Fruit fly (Drosophila melanogaster) whole organism, pupa: ENCODE measurements around the gene Dr.
A peak's percentile ranks its signal among the peaks of the same experiment; 100 is the strongest.

ENCODE experiments used
- CG10348 ChIP-seq: fragments of 200-800 bp; sonication (Bioruptor generic); IDR thresholded peaks from 2 replicates; pipeline ENCODE4 v1.3.6; 2022; ENCODE audit warnings: missing biosample characterization, missing genetic modification characterization
- CG12605 ChIP-seq: fragments of 200-800 bp; sonication (Bioruptor generic); IDR thresholded peaks from 2 replicates; pipeline ENCODE4 v1.3.6; 2022; ENCODE audit warnings: missing biosample characterization, missing genetic modification characterization
- CG13204 ChIP-seq: fragments of 200-800 bp; sonication (Bioruptor generic); optimal IDR thresholded peaks from 2 replicates; lab custom pipeline; 2018; ENCODE audit warnings: missing biosample characterization, mild to moderate bottlenecking, missing genetic modification characterization, moderate library complexity
- CG14655 ChIP-seq: fragments of 200-800 bp; sonication (Bioruptor generic); optimal IDR thresholded peaks from 3 replicates; lab custom pipeline; 2017; ENCODE audit warnings: mild to moderate bottlenecking, missing biosample characterization, missing genetic modification reagents, missing genetic modification characterization
- CG15710 ChIP-seq: fragments of 200-800 bp; sonication (Bioruptor generic); optimal IDR thresholded peaks from 2 replicates; lab custom pipeline; 2018; ENCODE audit warnings: missing biosample characterization, mild to moderate bottlenecking, missing genetic modification characterization, moderate library complexity
- CG17806 ChIP-seq: fragments of 200-800 bp; sonication (Bioruptor generic); optimal IDR thresholded peaks from 2 replicates; lab custom pipeline; 2018; ENCODE audit warnings: missing biosample characterization, mild to moderate bottlenecking, missing genetic modification characterization, moderate library complexity
- CG32121 ChIP-seq: fragments of 200-800 bp; sonication (Bioruptor generic); IDR thresholded peaks from 2 replicates; pipeline ENCODE4 v1.3.6; 2022; ENCODE audit warnings: missing biosample characterization, missing genetic modification characterization
- CG34367 ChIP-seq: fragments of 200-800 bp; sonication (Bioruptor generic); optimal IDR thresholded peaks from 2 replicates; lab custom pipeline; 2018; ENCODE audit warnings: missing biosample characterization, mild to moderate bottlenecking, missing genetic modification characterization
- CG4496 ChIP-seq: fragments of 200-800 bp; sonication (Bioruptor generic); IDR thresholded peaks from 3 replicates; pipeline ENCODE4 v1.3.6; 2022; ENCODE audit warnings: missing biosample characterization, missing genetic modification characterization
- CG8159 ChIP-seq: fragments of 200-800 bp; sonication (Bioruptor generic); optimal IDR thresholded peaks from 3 replicates; lab custom pipeline; 2018; ENCODE audit warnings: missing biosample characterization, mild to moderate bottlenecking, missing genetic modification characterization, moderate library complexity
- CG8301 ChIP-seq: fragments of 200-800 bp; sonication (Bioruptor generic); optimal IDR thresholded peaks from 2 replicates; lab custom pipeline; 2018; ENCODE audit warnings: missing biosample characterization, mild to moderate bottlenecking, missing genetic modification characterization
- CG9948 ChIP-seq: fragments of 200-800 bp; sonication (Bioruptor generic); optimal IDR thresholded peaks from 2 replicates; lab custom pipeline; 2018; ENCODE audit warnings: missing biosample characterization, mild to moderate bottlenecking, missing genetic modification characterization, moderate library complexity
- D1 ChIP-seq: fragments of 200-800 bp; sonication (Bioruptor generic); optimal IDR thresholded peaks from 2 replicates; lab custom pipeline; 2018; ENCODE audit warnings: missing biosample characterization, mild to moderate bottlenecking, missing genetic modification characterization, moderate library complexity
- EcR ChIP-seq: fragments of 200-800 bp; sonication (Bioruptor generic); optimal IDR thresholded peaks from 3 replicates; lab custom pipeline; 2019; ENCODE audit warnings: missing biosample characterization, missing genetic modification characterization, mild to moderate bottlenecking, moderate library complexity, missing genetic modification reagents
- Ets98B ChIP-seq: fragments of 200-800 bp; sonication (Bioruptor generic); IDR thresholded peaks from 2 replicates; pipeline ENCODE4 v1.3.6; 2022; ENCODE audit warnings: missing biosample characterization, missing genetic modification characterization
- Pif1A ChIP-seq: fragments of 200-800 bp; sonication (Bioruptor generic); optimal IDR thresholded peaks from 3 replicates; lab custom pipeline; 2016; ENCODE audit warnings: missing biosample characterization, missing genetic modification characterization
- Pif1B ChIP-seq: fragments of 200-800 bp; sonication (Bioruptor generic); optimal IDR thresholded peaks from 3 replicates; lab custom pipeline; 2016; ENCODE audit warnings: missing biosample characterization, missing genetic modification characterization
- Snoo ChIP-seq: fragments of 200-800 bp; sonication (Bioruptor generic); optimal IDR thresholded peaks from 3 replicates; lab custom pipeline; 2017; ENCODE audit warnings: missing biosample characterization, mild to moderate bottlenecking, missing genetic modification characterization, inconsistent platforms
- fd96Ca ChIP-seq: fragments of 200-800 bp; sonication (Bioruptor generic); IDR thresholded peaks from 3 replicates; pipeline ENCODE4 v1.3.6; 2022; ENCODE audit warnings: missing biosample characterization, missing genetic modification characterization
- gl ChIP-seq: fragments of 200-800 bp; sonication (Bioruptor generic); optimal IDR thresholded peaks from 2 replicates; lab custom pipeline; 2018; ENCODE audit warnings: missing biosample characterization, mild to moderate bottlenecking, missing genetic modification characterization
- rn ChIP-seq: fragments of 200-800 bp; sonication (Bioruptor generic); IDR thresholded peaks from 2 replicates; pipeline ENCODE4 v1.3.6; 2022; ENCODE audit warnings: missing biosample characterization, missing genetic modification characterization

Gene Dr

dm6 chr3R:29516766-29517165 lies 39.4 kb upstream of the Dr start:
- TF ChIP-seq CG9948 (tag; lab: Kevin White, UChicago), result no peak
- no peak for TF ChIP-seq fd96Ca (GFP tag; lab: Robert Waterston, UW)
- no peak for TF ChIP-seq Pif1B
- no peak for TF ChIP-seq Ets98B (GFP tag; lab: Robert Waterston, UW)

dm6 chr3R:29517923-29518322 lies 38.3 kb upstream of the Dr start:
- no peak for TF ChIP-seq CG15710 (tag; lab: Kevin White, UChicago)
- TF ChIP-seq EcR (GFP tag; lab: Kevin White, UChicago), result no peak
- TF ChIP-seq D1 (tag; lab: Kevin White, UChicago), result no peak
- no peak for TF ChIP-seq CG14655 (GFP tag; lab: Kevin White, UChicago)
- no peak for TF ChIP-seq CG8301 (tag; lab: Kevin White, UChicago)
- TF ChIP-seq CG8159 (tag; lab: Kevin White, UChicago), result no peak
- TF ChIP-seq CG10348, result no peak
- no peak for TF ChIP-seq Snoo (tag; lab: Kevin White, UChicago)
- TF ChIP-seq CG12605 (GFP tag; lab: Robert Waterston, UW), result no peak
- TF ChIP-seq CG4496 (GFP tag; lab: Robert Waterston, UW), result no peak
- TF ChIP-seq CG9948 (tag; lab: Kevin White, UChicago), result no peak
- TF ChIP-seq CG13204 (GFP tag; lab: Kevin White, UChicago), result no peak
- TF ChIP-seq CG17806 (tag; lab: Kevin White, UChicago), result no peak
- TF ChIP-seq CG32121 (GFP tag; lab: Robert Waterston, UW), result no peak
- TF ChIP-seq, all 21 proteins: peak for 0

- no peak for TF ChIP-seq D1 (tag; lab: Kevin White, UChicago)
- no peak for TF ChIP-seq EcR (GFP tag; lab: Kevin White, UChicago)
- no peak for TF ChIP-seq CG8159 (tag; lab: Kevin White, UChicago)
- TF ChIP-seq CG4496 (GFP tag; lab: Robert Waterston, UW), result no peak
- no peak for TF ChIP-seq CG10348
- TF ChIP-seq Snoo (tag; lab: Kevin White, UChicago), result no peak
- TF ChIP-seq CG32121 (GFP tag; lab: Robert Waterston, UW), result no peak
- no peak for TF ChIP-seq rn (GFP tag; lab: Robert Waterston, UW)
- TF ChIP-seq Pif1B, result no peak
- TF ChIP-seq CG12605 (GFP tag; lab: Robert Waterston, UW), result no peak
These were observed 37.7 kb upstream of the Dr start for dm6 chr3R:29518498-29518897.

dm6 chr3R:29519332-29519731 lies 36.9 kb upstream of the Dr start:
- TF ChIP-seq CG13204 (GFP tag; lab: Kevin White, UChicago) (peak; percentile 64), CG34367 (tag; lab: Kevin White, UChicago) (peak; percentile 69), Pif1A (peak; percentile 50), rn (GFP tag; lab: Robert Waterston, UW) (0 out of 2 replicates have a peak, but pooled peaks have one; percentile 29), CG10348 (no peak), gl (tag; lab: Kevin White, UChicago) (peak; percentile 15), CG12605 (GFP tag; lab: Robert Waterston, UW) (peak; percentile 27; the same call in 1 of the 2 replicates), CG17806 (tag; lab: Kevin White, UChicago) (peak; percentile 84), CG8301 (tag; lab: Kevin White, UChicago) (peak; percentile 56), CG9948 (tag; lab: Kevin White, UChicago) (peak; percentile 78), CG32121 (GFP tag; lab: Robert Waterston, UW) (peak; percentile 59; the same call in 1 of the 2 replicates), Pif1B (peak; percentile 75), EcR (GFP tag; lab: Kevin White, UChicago) (no peak), Snoo (tag; lab: Kevin White, UChicago) (peak; percentile 52), Ets98B (GFP tag; lab: Robert Waterston, UW) (peak; percentile 63), D1 (tag; lab: Kevin White, UChicago) (peak; percentile 48), CG14655 (GFP tag; lab: Kevin White, UChicago) (peak; percentile 75), fd96Ca (GFP tag; lab: Robert Waterston, UW) (peak; percentile 45; the same call in 2 of the 3 replicates), CG15710 (tag; lab: Kevin White, UChicago) (peak; percentile 83), CG8159 (tag; lab: Kevin White, UChicago) (peak; percentile 87), CG4496 (GFP tag; lab: Robert Waterston, UW) (peak; percentile 73; the same call in 2 of the 3 replicates)

- TF ChIP-seq CG34367 (tag; lab: Kevin White, UChicago) (no peak), CG14655 (GFP tag; lab: Kevin White, UChicago) (no peak), CG15710 (tag; lab: Kevin White, UChicago) (no peak), Pif1B (no peak), EcR (GFP tag; lab: Kevin White, UChicago) (no peak), CG12605 (GFP tag; lab: Robert Waterston, UW) (no peak), CG17806 (tag; lab: Kevin White, UChicago) (no peak), CG13204 (GFP tag; lab: Kevin White, UChicago) (no peak), rn (GFP tag; lab: Robert Waterston, UW) (no peak), D1 (tag; lab: Kevin White, UChicago) (no peak), Snoo (tag; lab: Kevin White, UChicago) (no peak), Ets98B (GFP tag; lab: Robert Waterston, UW) (no peak), gl (tag; lab: Kevin White, UChicago) (no peak), CG10348 (no peak), CG8159 (tag; lab: Kevin White, UChicago) (no peak), Pif1A (no peak), CG4496 (GFP tag; lab: Robert Waterston, UW) (no peak), CG32121 (GFP tag; lab: Robert Waterston, UW) (no peak), CG9948 (tag; lab: Kevin White, UChicago) (no peak), fd96Ca (GFP tag; lab: Robert Waterston, UW) (no peak)
- TF ChIP-seq, all 21 proteins: peak for 0
These were observed 36.0 kb upstream of the Dr start for dm6 chr3R:29520215-29520614.
